Fruit fly (Drosophila melanogaster) whole organism, wandering third instar larva: ENCODE data around the gene Paics.

Source experiments
- CG32264 ChIP-seq: fragments of 200-800 bp; sonication (Bioruptor generic); optimal IDR thresholded peaks from 2 replicates; lab custom pipeline; 2016; ENCODE audit warnings: missing biosample characterization, missing genetic modification characterization
- CG9705 ChIP-seq: fragments of 200-800 bp; sonication (Bioruptor generic); optimal IDR thresholded peaks from 2 replicates; lab custom pipeline; 2018; ENCODE audit warnings: missing biosample characterization, mild to moderate bottlenecking, missing genetic modification characterization
- CrebA ChIP-seq: fragments of 200-800 bp; sonication (Bioruptor generic); optimal IDR thresholded peaks from 2 replicates; lab custom pipeline; 2016; ENCODE audit warnings: missing biosample characterization, mild to moderate bottlenecking, missing genetic modification characterization, borderline replicate concordance
- Dfd ChIP-seq: fragments of >200 bp; optimal IDR thresholded peaks from 2 replicates; lab custom pipeline; 2017; ENCODE audit warnings: missing biosample characterization, missing genetic modification characterization
- Dif ChIP-seq: fragments of 200-275, 200-300 bp; sonication (Bioruptor generic); optimal IDR thresholded peaks from 2 replicates; lab custom pipeline; 2018; ENCODE audit warnings: missing biosample characterization, missing genetic modification characterization; ENCODE audit not compliant: partially characterized antibody
- GATAd ChIP-seq: sonication (Bioruptor generic); optimal IDR thresholded peaks from 2 replicates; lab custom pipeline; 2016; ENCODE audit warnings: missing biosample characterization, missing genetic modification characterization
- HLH106 ChIP-seq: fragments of 200-800 bp; optimal IDR thresholded peaks from 3 replicates; lab custom pipeline; 2019; ENCODE audit warnings: missing biosample characterization, mild to moderate bottlenecking, missing genetic modification characterization, moderate library complexity
- Hnf4 ChIP-seq: fragments of 200-800 bp; sonication (Bioruptor generic); optimal IDR thresholded peaks from 2 replicates; lab custom pipeline; 2016; ENCODE audit warnings: missing biosample characterization, mild to moderate bottlenecking, missing genetic modification characterization
- Hr78 ChIP-seq: fragments of >200 bp; optimal IDR thresholded peaks from 2 replicates; lab custom pipeline; 2017; ENCODE audit warnings: missing biosample characterization, missing genetic modification characterization
- Hr83 ChIP-seq: fragments of 200-300 bp; sonication (Bioruptor generic); optimal IDR thresholded peaks from 2 replicates; lab custom pipeline; 2016; ENCODE audit warnings: missing biosample characterization, mild to moderate bottlenecking, missing genetic modification characterization, moderate library complexity; ENCODE audit not compliant: poor library complexity, severe bottlenecking
- Mio ChIP-seq: sonication (Bioruptor generic); optimal IDR thresholded peaks from 2 replicates; lab custom pipeline; 2016; ENCODE audit warnings: missing biosample characterization, missing genetic modification characterization
- Myc ChIP-seq: fragments of >200 bp; optimal IDR thresholded peaks from 2 replicates; lab custom pipeline; 2017
- N ChIP-seq: fragments of >200 bp; optimal IDR thresholded peaks from 2 replicates; lab custom pipeline; 2018; ENCODE audit warnings: missing biosample characterization, missing external identifiers, missing genetic modification characterization
- OdsH ChIP-seq: fragments of 200-800 bp; sonication (Bioruptor generic); optimal IDR thresholded peaks from 2 replicates; lab custom pipeline; 2016; ENCODE audit warnings: missing biosample characterization, mild to moderate bottlenecking, missing genetic modification characterization
- Rel ChIP-seq, 2 experiments: fragments of 200-800 bp; sonication (Bioruptor generic) in 1 of 2; optimal IDR thresholded peaks; 2 replicates in 1 of 2; 3 replicates in 1 of 2; lab custom pipeline; 2016 to 2019; ENCODE audit warnings: mild to moderate bottlenecking in 2 of 2, missing biosample characterization in 2 of 2, missing genetic modification characterization in 2 of 2, moderate library complexity in 1 of 2
- Sp1 ChIP-seq: fragments of 200-800 bp; sonication (Bioruptor generic); optimal IDR thresholded peaks from 3 replicates; lab custom pipeline; 2019; ENCODE audit warnings: missing biosample characterization, mild to moderate bottlenecking, missing genetic modification characterization, moderate library complexity
- Vsx2 ChIP-seq: fragments of 200-300, 225-300 bp; sonication (Bioruptor generic); optimal IDR thresholded peaks from 2 replicates; lab custom pipeline; 2018; ENCODE audit warnings: missing biosample characterization, missing genetic modification characterization; ENCODE audit not compliant: partially characterized antibody
- br ChIP-seq: fragments of 200-800 bp; sonication (Bioruptor generic); optimal IDR thresholded peaks from 2 replicates; lab custom pipeline; 2016; ENCODE audit warnings: missing biosample characterization, missing genetic modification characterization
- dl ChIP-seq, 2 experiments: fragments of 175-275, 200-275 bp in 1 of 2; fragments of 200-275 bp in 1 of 2; sonication (Bioruptor generic); optimal IDR thresholded peaks; lab custom pipeline; 2018; ENCODE audit warnings: mild to moderate bottlenecking in 2 of 2, missing biosample characterization in 2 of 2, missing genetic modification characterization in 2 of 2, moderate library complexity in 2 of 2; ENCODE audit not compliant: partially characterized antibody in 2 of 2, insufficient read depth in 1 of 2
- dmrt93B ChIP-seq: fragments of 200-800 bp; sonication (Bioruptor generic); optimal IDR thresholded peaks from 2 replicates; lab custom pipeline; 2018; ENCODE audit warnings: missing biosample characterization, mild to moderate bottlenecking, missing genetic modification characterization
- dsf ChIP-seq: sonication (Bioruptor generic); optimal IDR thresholded peaks from 2 replicates; lab custom pipeline; 2016; ENCODE audit warnings: missing biosample characterization, missing genetic modification characterization, borderline replicate concordance
- ey ChIP-seq: fragments of 200-800 bp; sonication (Bioruptor generic); optimal IDR thresholded peaks from 2 replicates; lab custom pipeline; 2016; ENCODE audit warnings: missing biosample characterization, missing genetic modification characterization
- foxo ChIP-seq, 2 experiments: fragments of 200-800 bp; sonication (Bioruptor generic); optimal IDR thresholded peaks; 2 replicates in 1 of 2; 3 replicates in 1 of 2; lab custom pipeline; 2016 to 2017; ENCODE audit warnings: missing biosample characterization in 2 of 2, missing genetic modification characterization in 2 of 2
- fru ChIP-seq: fragments of 200-800 bp; sonication (Bioruptor generic); optimal IDR thresholded peaks from 3 replicates; lab custom pipeline; 2016; ENCODE audit warnings: missing biosample characterization, mild to moderate bottlenecking, missing genetic modification characterization
- h ChIP-seq: fragments of 200-800 bp; sonication (Bioruptor generic); optimal IDR thresholded peaks from 3 replicates; lab custom pipeline; 2016; ENCODE audit warnings: missing biosample characterization, mild to moderate bottlenecking, missing genetic modification characterization
- jim ChIP-seq: fragments of 175-275, 200-325 bp; sonication (Bioruptor generic); optimal IDR thresholded peaks from 2 replicates; lab custom pipeline; 2016; ENCODE audit warnings: missing biosample characterization, mild to moderate bottlenecking, missing genetic modification characterization
- lola ChIP-seq: fragments of >200 bp; optimal IDR thresholded peaks from 2 replicates; lab custom pipeline; 2017; ENCODE audit warnings: missing biosample characterization, missing genetic modification characterization
- pan ChIP-seq: fragments of >200 bp; optimal IDR thresholded peaks from 2 replicates; lab custom pipeline; 2017
- psq ChIP-seq: fragments of 200-800 bp; sonication (Bioruptor generic); optimal IDR thresholded peaks from 3 replicates; lab custom pipeline; 2017; ENCODE audit warnings: missing biosample characterization, mild to moderate bottlenecking, missing genetic modification characterization, moderate library complexity
- rgr ChIP-seq: fragments of 200-800 bp; sonication (Bioruptor generic); optimal IDR thresholded peaks from 3 replicates; lab custom pipeline; 2016; ENCODE audit warnings: missing biosample characterization, mild to moderate bottlenecking, missing genetic modification characterization
- sage ChIP-seq: fragments of 200-800 bp; sonication (Bioruptor generic); optimal IDR thresholded peaks from 2 replicates; lab custom pipeline; 2016; ENCODE audit warnings: missing biosample characterization, mild to moderate bottlenecking, missing genetic modification characterization
- sv ChIP-seq: fragments of 200-800 bp; sonication (Bioruptor generic); optimal IDR thresholded peaks from 3 replicates; lab custom pipeline; 2016; ENCODE audit warnings: missing biosample characterization, missing genetic modification characterization
- tai ChIP-seq: sonication (Bioruptor generic); optimal IDR thresholded peaks from 2 replicates; lab custom pipeline; 2016; ENCODE audit warnings: missing biosample characterization, missing genetic modification characterization
- usp ChIP-seq: fragments of >200 bp; optimal IDR thresholded peaks from 2 replicates; lab custom pipeline; 2017; ENCODE audit warnings: missing biosample characterization, missing genetic modification characterization
- woc ChIP-seq: sonication (Bioruptor generic); optimal IDR thresholded peaks from 2 replicates; lab custom pipeline; 2016; ENCODE audit warnings: missing biosample characterization, mild to moderate bottlenecking, missing genetic modification characterization

The Paics gene

DNA sequence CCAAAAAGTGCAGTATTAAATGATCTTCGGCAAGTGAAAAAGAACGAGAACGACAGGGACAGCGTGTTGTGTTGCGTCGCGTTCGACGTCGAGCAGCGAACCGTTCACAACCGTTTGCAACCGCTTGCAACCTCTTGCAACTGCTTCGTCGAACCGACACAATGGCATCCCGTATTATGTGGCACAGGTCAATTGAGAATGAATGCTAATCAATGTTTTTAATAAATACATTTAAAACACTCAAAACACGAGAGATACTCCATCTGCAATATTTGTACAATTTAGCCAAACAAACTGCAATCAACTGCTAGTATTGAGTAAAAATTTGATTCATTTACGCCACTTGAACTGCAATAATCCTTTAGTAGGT, 17.8 kb downstream of the Paics start:
- no peak for TF ChIP-seq Mio (GFP tag; lab: Kevin White, UChicago)
- TF ChIP-seq dsf (GFP tag; lab: Kevin White, UChicago) = no peak
- no peak for TF ChIP-seq sage (GFP tag; lab: Kevin White, UChicago)
- TF ChIP-seq Myc = no peak
- TF ChIP-seq ey = no peak

DNA sequence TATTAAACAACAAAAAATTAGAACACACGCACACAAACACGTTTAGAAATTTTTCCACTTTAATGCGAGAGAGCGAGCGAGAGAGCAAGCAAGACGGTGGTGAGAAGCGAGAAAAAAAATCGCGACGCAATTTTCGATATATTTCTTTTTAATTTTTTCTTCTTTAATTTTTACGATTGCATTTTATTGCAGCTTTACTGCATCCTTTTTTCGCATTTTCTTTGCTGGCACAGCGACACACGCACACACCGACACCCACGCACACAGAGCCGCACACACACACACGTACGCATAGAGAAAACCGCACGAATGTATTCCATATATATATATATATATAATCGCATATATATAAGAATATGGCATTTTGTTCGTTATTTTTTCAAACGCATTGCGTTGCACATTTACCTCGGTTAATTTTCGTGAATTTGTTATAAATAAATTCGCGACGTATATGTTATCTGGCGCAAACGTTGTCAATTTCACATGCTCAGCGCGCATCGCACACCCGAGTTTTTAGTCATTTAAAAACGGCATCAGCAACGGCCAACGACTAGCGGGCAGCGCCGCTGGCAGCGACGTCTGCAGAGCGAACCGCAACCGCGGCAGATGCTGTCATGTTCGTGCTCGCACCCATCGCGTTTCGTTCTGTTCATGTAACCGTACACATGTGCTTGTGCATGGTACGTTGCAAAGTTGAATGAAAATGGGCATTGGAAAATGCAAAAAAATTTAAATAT, 18.3 kb downstream of the Paics start, which contains the start of gene Smr:
Gene Smr (minus strand): TSS at position 705 of the 737 bp plus-strand sequence.
- TF ChIP-seq Hnf4 (GFP tag; lab: Kevin White, UChicago) = no peak
- no peak for TF ChIP-seq CG9705 (GFP tag; lab: Kevin White, UChicago)
- TF ChIP-seq HLH106 (tag; lab: Kevin White, UChicago) = no peak
- no peak for TF ChIP-seq lola
- peak; percentile 33 for TF ChIP-seq Vsx2 (GFP tag; lab: Kevin White, UChicago)
- TF ChIP-seq psq (GFP tag; lab: Kevin White, UChicago) = peak; percentile 43
- TF ChIP-seq jim (GFP tag; lab: Kevin White, UChicago) = no peak
- no peak for TF ChIP-seq tai (GFP tag; lab: Kevin White, UChicago)
- TF ChIP-seq foxo (GFP tag; optimal IDR thresholded peaks at IDR 0.05; lab: Kevin White, UChicago) = peak in 1 of 2 experiments; percentile 1
- no peak for TF ChIP-seq sage (GFP tag; lab: Kevin White, UChicago)
- TF ChIP-seq Dif = peak; percentile 19
- no peak for TF ChIP-seq Rel (GFP tag; optimal IDR thresholded peaks at IDR 0.05; lab: Kevin White, UChicago)
- TF ChIP-seq Rel (tag; optimal IDR thresholded peaks at IDR 0.05; lab: Kevin White, UChicago) = peak; percentile 42
- TF ChIP-seq Dfd = peak; percentile 53
- no peak for TF ChIP-seq OdsH
- TF ChIP-seq dsf (GFP tag; lab: Kevin White, UChicago) = no peak
- peak; percentile 9 for TF ChIP-seq Sp1 (GFP tag; lab: Kevin White, UChicago)

DNA sequence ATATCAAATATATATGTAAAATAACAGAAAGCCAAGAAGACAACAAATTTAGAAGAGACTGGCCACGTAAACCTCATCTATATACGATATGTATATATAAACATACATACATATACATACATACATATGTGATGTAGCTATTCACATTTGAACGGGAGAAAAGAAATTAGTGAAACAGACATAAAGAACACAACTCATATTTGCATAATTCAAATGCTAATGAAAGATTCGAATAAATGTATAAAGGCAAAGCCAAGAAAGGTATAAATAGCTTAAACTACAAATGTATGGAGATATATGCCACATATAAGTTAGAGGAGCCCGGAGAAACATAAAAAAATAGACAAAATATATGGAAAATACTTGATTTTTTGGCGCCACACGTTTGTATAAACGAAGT, 20.0 kb downstream of the Paics start:
- no peak for TF ChIP-seq lola
- TF ChIP-seq jim (GFP tag; lab: Kevin White, UChicago) = no peak
- TF ChIP-seq usp (GFP tag; lab: Kevin White, UChicago) = no peak
- TF ChIP-seq Vsx2 (GFP tag; lab: Kevin White, UChicago) = no peak
- no peak for TF ChIP-seq GATAd (GFP tag; lab: Kevin White, UChicago)
- no peak for TF ChIP-seq h (GFP tag; lab: Kevin White, UChicago)
- TF ChIP-seq Hr83 = no peak
- no peak for TF ChIP-seq dl (GFP tag; optimal IDR thresholded peaks at IDR 0.05; lab: Kevin White, UChicago; ENCODE audit: insufficient read depth in 1 of 2, partially characterized antibody in 2 of 2)

DNA sequence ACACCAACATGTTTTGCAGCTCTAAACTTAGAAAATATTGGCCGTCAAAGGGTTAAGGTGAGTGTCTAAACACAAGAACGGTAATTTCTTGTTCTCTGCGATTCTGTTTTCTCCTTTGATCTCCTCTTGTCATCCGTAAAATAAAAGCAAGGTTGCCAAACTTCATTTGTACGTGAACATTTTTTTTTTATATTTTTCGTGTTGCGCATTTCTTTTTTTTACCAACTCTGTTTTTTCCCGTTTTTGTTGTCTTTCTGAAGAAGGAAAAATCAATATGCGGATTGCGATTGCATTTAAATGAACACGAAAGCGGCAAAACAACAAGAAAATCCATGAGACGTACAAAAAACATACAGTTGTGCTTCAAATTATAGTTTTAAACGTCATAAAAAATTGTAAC, 20.6 kb downstream of the Paics start:
- TF ChIP-seq lola (no peak), Rel (GFP tag; optimal IDR thresholded peaks at IDR 0.05; lab: Kevin White, UChicago) (no peak), Rel (tag; optimal IDR thresholded peaks at IDR 0.05; lab: Kevin White, UChicago) (peak; percentile 62), Sp1 (GFP tag; lab: Kevin White, UChicago) (peak; percentile 7)

DNA sequence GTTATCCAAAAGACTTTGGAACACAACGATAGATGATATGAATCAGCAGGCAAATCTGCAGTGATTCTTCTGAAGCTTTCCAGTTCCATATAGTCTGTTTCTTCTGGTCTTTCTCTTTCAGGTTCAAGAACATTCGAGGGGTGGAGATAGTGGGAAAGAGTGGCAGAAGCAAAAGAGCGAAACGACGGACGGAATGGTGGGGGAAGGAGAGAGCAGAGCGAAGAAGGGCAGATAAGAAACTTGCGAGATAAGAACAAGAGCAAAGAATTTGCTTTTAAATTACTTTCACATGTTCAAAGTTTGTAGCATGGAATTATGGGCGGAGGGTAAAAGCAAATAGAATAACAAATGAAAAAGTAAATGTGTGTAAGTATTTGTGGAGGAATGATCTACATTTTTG, 21.4 kb downstream of the Paics start:
- TF ChIP-seq Vsx2 (GFP tag; lab: Kevin White, UChicago) (no peak), dsf (GFP tag; lab: Kevin White, UChicago) (no peak), ey (no peak), Hr78 (GFP tag; lab: Kevin White, UChicago) (no peak), pan (no peak), Dif (peak; percentile 33), sv (GFP tag; lab: Kevin White, UChicago) (no peak), HLH106 (tag; lab: Kevin White, UChicago) (no peak), Dfd (no peak), foxo (GFP tag; optimal IDR thresholded peaks at IDR 0.05; lab: Kevin White, UChicago) (no peak), Rel (GFP tag; optimal IDR thresholded peaks at IDR 0.05; lab: Kevin White, UChicago) (no peak), Rel (tag; optimal IDR thresholded peaks at IDR 0.05; lab: Kevin White, UChicago) (peak; percentile 47), CG32264 (no peak), tai (GFP tag; lab: Kevin White, UChicago) (no peak), Sp1 (GFP tag; lab: Kevin White, UChicago) (no peak), CrebA (GFP tag; lab: Kevin White, UChicago) (no peak), rgr (GFP tag; lab: Kevin White, UChicago) (no peak), CG9705 (GFP tag; lab: Kevin White, UChicago) (no peak), fru (GFP tag; lab: Kevin White, UChicago) (peak; percentile 52), dl (GFP tag; optimal IDR thresholded peaks at IDR 0.05; lab: Kevin White, UChicago; ENCODE audit: insufficient read depth in 1 of 2, partially characterized antibody in 2 of 2) (no peak), h (GFP tag; lab: Kevin White, UChicago) (no peak), psq (GFP tag; lab: Kevin White, UChicago) (peak; percentile 96), dmrt93B (no peak), usp (GFP tag; lab: Kevin White, UChicago) (no peak), N (no peak), Hr83 (no peak), Myc (no peak), GATAd (GFP tag; lab: Kevin White, UChicago) (no peak), br (GFP tag; lab: Kevin White, UChicago) (no peak), Hnf4 (GFP tag; lab: Kevin White, UChicago) (peak; percentile 18), Mio (GFP tag; lab: Kevin White, UChicago) (no peak), jim (GFP tag; lab: Kevin White, UChicago) (no peak), woc (GFP tag; lab: Kevin White, UChicago) (no peak)
